Fruit fly (Drosophila melanogaster): Measurements from ENCODE around the gene CG15822.

The CG15822 gene

DNA sequence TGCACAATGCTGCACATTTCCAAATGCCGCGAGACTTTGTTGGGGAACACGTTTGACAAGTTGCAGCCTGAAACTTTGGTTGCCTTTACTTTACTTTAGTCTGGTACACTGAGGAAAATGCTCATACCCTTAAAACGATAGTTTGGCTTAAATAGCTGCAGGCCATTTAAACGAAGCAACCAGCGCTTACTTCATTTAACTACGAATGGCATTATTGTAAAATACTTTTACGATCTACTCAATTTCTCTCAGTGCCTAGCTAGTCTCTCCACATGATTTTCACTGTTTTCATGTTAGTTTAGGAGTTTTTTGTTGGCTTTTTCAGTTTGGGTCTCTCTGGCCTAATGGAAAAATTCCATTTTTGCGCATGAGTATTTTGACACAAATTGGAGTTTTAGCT lies 1.6 kb downstream of the CG15822 start (continued):
- TF ChIP-seq Scr (GFP tag; IDR thresholded peaks at IDR 0.05; ENCODE audit: partially characterized antibody), result no peak
- peak; percentile 19 for TF ChIP-seq Hr3 (GFP tag; optimal IDR thresholded peaks at IDR 0.05)
- peak; percentile 55 for TF ChIP-seq PHDP (tag; optimal IDR thresholded peaks at IDR 0.05)
- peak; percentile 67 for TF ChIP-seq MTF-1 (GFP tag; optimal IDR thresholded peaks at IDR 0.05; ENCODE audit: borderline replicate concordance)
- peak; percentile 82 for TF ChIP-seq otp (GFP tag; IDR thresholded peaks at IDR 0.05)
- TF ChIP-seq tgo (GFP tag; IDR thresholded peaks at IDR 0.05), result peak; percentile 79
- TF ChIP-seq CG14860 (GFP tag; IDR thresholded peaks at IDR 0.05; ENCODE audit: partially characterized antibody), result no peak
- no peak for TF ChIP-seq ham (GFP tag; IDR thresholded peaks at IDR 0.05)
- peak; percentile 87 for TF ChIP-seq Optix (GFP tag; IDR thresholded peaks at IDR 0.05)
- TF ChIP-seq tin (GFP tag; optimal IDR thresholded peaks at IDR 0.05), result peak; percentile 79
- TF ChIP-seq CG18476 (GFP tag; optimal IDR thresholded peaks at IDR 0.05), result peak; percentile 47
- TF ChIP-seq CG12744 (GFP tag; optimal IDR thresholded peaks at IDR 0.05), result no peak
- TF ChIP-seq ci (GFP tag; IDR thresholded peaks at IDR 0.05), result peak; percentile 97
- peak; percentile 40 to 72 for TF ChIP-seq chif (GFP tag; optimal IDR thresholded peaks at IDR 0.05)
- TF ChIP-seq ato (GFP tag; IDR thresholded peaks at IDR 0.05; ENCODE audit: partially characterized antibody), result no peak
- TF ChIP-seq crp (GFP tag; optimal IDR thresholded peaks at IDR 0.05), result no peak
- peak; percentile 87 for TF ChIP-seq CG17829 (tag; optimal IDR thresholded peaks at IDR 0.05)
- TF ChIP-seq Mad (GFP tag; optimal IDR thresholded peaks at IDR 0.05), result no peak
- TF ChIP-seq YL-1 (GFP tag; optimal IDR thresholded peaks at IDR 0.05), result no peak
- TF ChIP-seq CG16815 (GFP tag; optimal IDR thresholded peaks at IDR 0.05), result peak; percentile 17
- peak; percentile 65 for TF ChIP-seq bab2 (GFP tag; optimal IDR thresholded peaks at IDR 0.05)
- TF ChIP-seq Lpt (GFP tag; optimal IDR thresholded peaks at IDR 0.05), result no peak
- peak; percentile 90 for TF ChIP-seq dmrt99B (tag; optimal IDR thresholded peaks at IDR 0.05)
- no peak for TF ChIP-seq CG34224 (GFP tag; IDR thresholded peaks at IDR 0.05; ENCODE audit: partially characterized antibody)
- no peak for TF ChIP-seq insv (GFP tag; optimal IDR thresholded peaks at IDR 0.05)
- peak; percentile 24 for TF ChIP-seq Bteb2 (GFP tag; optimal IDR thresholded peaks at IDR 0.05)
- peak; percentile 84 for TF ChIP-seq tap (tag; optimal IDR thresholded peaks at IDR 0.05)
- TF ChIP-seq row (GFP tag; IDR thresholded peaks at IDR 0.05), result peak; percentile 84
- TF ChIP-seq CG6854 (GFP tag; optimal IDR thresholded peaks at IDR 0.05), result peak; percentile 16
- TF ChIP-seq Trl (optimal IDR thresholded peaks at IDR 0.05), result no peak
- TF ChIP-seq Trl (GFP tag; optimal IDR thresholded peaks at IDR 0.05), result peak; percentile 44
- no peak for TF ChIP-seq CG16813 (GFP tag; IDR thresholded peaks at IDR 0.05; ENCODE audit: partially characterized antibody)
- TF ChIP-seq bsh (GFP tag; optimal IDR thresholded peaks at IDR 0.05), result peak; percentile 70 to 84
- peak; percentile 84 for TF ChIP-seq CG10979 (tag; optimal IDR thresholded peaks at IDR 0.05)
- peak; percentile 66 for TF ChIP-seq HHEX (GFP tag; optimal IDR thresholded peaks at IDR 0.05)
- TF ChIP-seq dysf (GFP tag; IDR thresholded peaks at IDR 0.05), result peak; percentile 85
- TF ChIP-seq CG10274 (GFP tag; optimal IDR thresholded peaks at IDR 0.05), result no peak
- no peak for TF ChIP-seq CG17912 (GFP tag; optimal IDR thresholded peaks at IDR 0.05)
- no peak for TF ChIP-seq stwl (tag; optimal IDR thresholded peaks at IDR 0.05)
- TF ChIP-seq CG11456 (GFP tag; IDR thresholded peaks at IDR 0.05), result peak; percentile 84
- TF ChIP-seq CG9215 (GFP tag; IDR thresholded peaks at IDR 0.05), result peak; percentile 35; the same call in 1 of the 2 replicates
- TF ChIP-seq fd64A (GFP tag; optimal IDR thresholded peaks at IDR 0.05), result peak; percentile 79
- peak; percentile 17 for TF ChIP-seq Abd-B (GFP tag; optimal IDR thresholded peaks at IDR 0.05)
- TF ChIP-seq prd (optimal IDR thresholded peaks at IDR 0.05), result no peak
- TF ChIP-seq prd (GFP tag; IDR thresholded peaks at IDR 0.05), result peak; percentile 87
- TF ChIP-seq Fer2 (tag; optimal IDR thresholded peaks at IDR 0.05), result no peak
- no peak for TF ChIP-seq CG13287 (GFP tag; IDR thresholded peaks at IDR 0.05; ENCODE audit: partially characterized antibody)
- TF ChIP-seq CG33213 (GFP tag; optimal IDR thresholded peaks at IDR 0.05), result peak; percentile 72
- TF ChIP-seq CG1529 (GFP tag; optimal IDR thresholded peaks at IDR 0.05), result peak; percentile 80
- TF ChIP-seq sima (GFP tag; optimal IDR thresholded peaks at IDR 0.05), result no peak
- peak; percentile 39; the same call in 1 of the 3 replicates for TF ChIP-seq CG6175 (GFP tag; IDR thresholded peaks at IDR 0.05)

Data from whole organism, embryonic.